Worm (Caenorhabditis elegans) whole organism, L2 larva: ENCODE data around the gene dnj-3.

Experiments used
- nhr-237 ChIP-seq: fragments of 150-350 bp; optimal IDR thresholded peaks from 2 replicates; lab custom pipeline; 2014; ENCODE audit warnings: missing biosample characterization, missing genetic modification characterization
- zag-1 ChIP-seq: fragments of 150-350 bp; optimal IDR thresholded peaks from 2 replicates; lab custom pipeline; 2014; ENCODE audit warnings: missing biosample characterization, missing genetic modification characterization

ce11 chrV:15067165-15067564 is 1.3 kb upstream of the dnj-3 start, which contains the start of gene C25D7.10:
- TF ChIP-seq zag-1 (tag; lab: Kevin White, UChicago), result no peak
- no peak for TF ChIP-seq nhr-237 (tag; lab: Kevin White, UChicago)
